Worm (Caenorhabditis elegans): ENCODE measurements around the gene atat-2.

- no peak for TF ChIP-seq nhr-12 (tag; optimal IDR thresholded peaks at IDR 0.05)
- peak; percentile 95 for TF ChIP-seq egl-27 (tag; optimal IDR thresholded peaks at IDR 0.05)
- TF ChIP-seq ztf-11 (tag; optimal IDR thresholded peaks at IDR 0.05), result no peak
- TF ChIP-seq nhr-28 (tag; optimal IDR thresholded peaks at IDR 0.05), result peak; percentile 87
- TF ChIP-seq elt-1 (tag; optimal IDR thresholded peaks at IDR 0.05), result peak; percentile 90
- TF ChIP-seq sea-2 (GFP tag; optimal IDR thresholded peaks at IDR 0.05), result no peak
- TF ChIP-seq mml-1 (tag; optimal IDR thresholded peaks at IDR 0.05), result peak; percentile 36
- peak; percentile 98 for TF ChIP-seq lin-39 (tag; optimal IDR thresholded peaks at IDR 0.05)
- TF ChIP-seq skn-1 (tag; optimal IDR thresholded peaks at IDR 0.05), result peak; percentile 97
Measured at ce11 chrX:5841060-5841642, 7.7 kb upstream of the atat-2 start, which contains the start of gene puf-9.
